Worm (Caenorhabditis elegans) whole organism, young adult: ENCODE results near the gene Y6D1A.1.

Experiments
- F49E8.2 ChIP-seq: sonication (generic microtip); optimal IDR thresholded peaks from 3 replicates; lab custom pipeline; 2017; ENCODE audit warnings: missing genetic modification characterization, mild to moderate bottlenecking, missing compliant biosample characterization, antibody characterized with exemption, moderate library complexity; ENCODE audit not compliant: insufficient read depth
- ama-1 ChIP-seq, 3 experiments: fragments of 150-350 bp in 1 of 3; sonication (generic microtip) in 2 of 3; optimal IDR thresholded peaks; 2 replicates each; lab custom pipeline; 2014 to 2018; ENCODE audit warnings: missing biosample characterization in 2 of 3, missing genetic modification characterization in 2 of 3, missing genetic modification reagents in 2 of 3
- ccch-3 ChIP-seq: fragments of 200-800 bp; sonication (Bioruptor generic); optimal IDR thresholded peaks from 2 replicates; lab custom pipeline; 2018; ENCODE audit warnings: mild to moderate bottlenecking, missing genetic modification characterization, missing compliant biosample characterization
- die-1 ChIP-seq: sonication (generic microtip); optimal IDR thresholded peaks from 2 replicates; lab custom pipeline; 2016; ENCODE audit warnings: missing genotype, mild to moderate bottlenecking, missing genetic modification characterization, missing compliant biosample characterization
- hmg-20 ChIP-seq: fragments of 200-800 bp; sonication (Bioruptor generic); IDR thresholded peaks from 2 replicates; pipeline ENCODE4 v1.3.6; 2022; ENCODE audit warnings: missing genetic modification reagents, missing genetic modification characterization, missing compliant biosample characterization
- snpc-1.3 ChIP-seq: sonication (generic microtip); optimal IDR thresholded peaks from 2 replicates; lab custom pipeline; 2017; ENCODE audit warnings: missing genetic modification characterization, mild to moderate bottlenecking, missing compliant biosample characterization, antibody characterized with exemption, moderate library complexity, missing genotype, missing genetic modification reagents; ENCODE audit not compliant: insufficient read depth
- ztf-18 ChIP-seq: sonication (generic microtip); optimal IDR thresholded peaks from 2 replicates; lab custom pipeline; 2016; ENCODE audit warnings: missing genotype, mild to moderate bottlenecking, missing genetic modification characterization, missing compliant biosample characterization
- ztf-3 ChIP-seq: fragments of 200-800 bp; sonication (Bioruptor generic); optimal IDR thresholded peaks from 2 replicates; lab custom pipeline; 2018; ENCODE audit warnings: mild to moderate bottlenecking, missing genetic modification characterization, missing compliant biosample characterization

DNA sequence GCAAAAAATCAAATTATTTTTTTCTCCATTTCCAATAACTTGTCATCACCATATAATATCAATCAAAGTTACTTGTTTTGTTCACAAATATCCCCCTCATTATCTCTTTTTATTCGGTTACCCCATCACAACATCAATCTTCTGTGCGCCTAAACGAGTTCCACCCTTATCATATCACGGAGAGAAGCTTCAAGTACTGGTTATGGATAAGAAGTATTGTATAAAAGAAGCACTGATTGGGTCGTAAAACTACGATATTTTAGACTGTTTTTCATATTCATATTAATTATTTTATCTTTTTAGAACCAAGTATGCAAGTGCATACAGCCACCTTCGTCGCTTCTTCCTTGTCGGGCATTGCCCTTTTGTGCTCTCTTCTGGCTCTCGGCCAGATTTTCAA, 44.8 kb upstream of the Y6D1A.1 start, which contains the start of gene col-84:
- TF ChIP-seq ztf-3 (GFP tag; lab: Kevin White, UChicago) (no peak), ztf-18 (no peak), die-1 (no peak), ama-1 (optimal IDR thresholded peaks at IDR 0.05; lab: Kevin White, UChicago) (no peak), ama-1 (GFP tag; optimal IDR thresholded peaks at IDR 0.05; lab: Kevin White, UChicago) (no peak), F49E8.2 (tag; lab: Kevin White, UChicago) (no peak), snpc-1.3 (tag; lab: Kevin White, UChicago) (no peak), hmg-20 (GFP tag; lab: Robert Waterston, UW) (no peak), ccch-3 (GFP tag; lab: Kevin White, UChicago) (no peak)
